Worm (Caenorhabditis elegans) whole organism, young adult: ENCODE measurements around the gene zipt-2.1.

ENCODE experiments used
- B0019.2 ChIP-seq: fragments of 200-800 bp; sonication (Bioruptor generic); conservative IDR thresholded peaks from 2 replicates; pipeline ENCODE4 v1.3.6; 2022; ENCODE audit warnings: missing genetic modification reagents, missing genetic modification characterization, missing compliant biosample characterization
- C06A6.2 ChIP-seq: fragments of 200-800 bp; sonication (Bioruptor generic); conservative IDR thresholded peaks from 2 replicates; pipeline ENCODE4 v1.3.6; 2022; ENCODE audit warnings: missing genetic modification characterization, missing compliant biosample characterization
- C17E4.6 ChIP-seq: fragments of 200-800 bp; sonication (Bioruptor generic); IDR thresholded peaks from 2 replicates; pipeline ENCODE4 v1.3.6; 2022; ENCODE audit warnings: missing genetic modification reagents, missing genetic modification characterization, missing compliant biosample characterization
- F10E7.11 ChIP-seq: sonication (generic microtip); optimal IDR thresholded peaks from 2 replicates; lab custom pipeline; 2017; ENCODE audit warnings: mild to moderate bottlenecking, missing genetic modification characterization, moderate library complexity, missing compliant biosample characterization
- F52B5.7 ChIP-seq: sonication (generic microtip); optimal IDR thresholded peaks from 2 replicates; lab custom pipeline; 2016; ENCODE audit warnings: mild to moderate bottlenecking, missing genetic modification characterization, missing compliant biosample characterization
- F55B11.4 ChIP-seq: sonication (generic microtip); optimal IDR thresholded peaks from 2 replicates; lab custom pipeline; 2016; ENCODE audit warnings: missing compliant biosample characterization, missing genetic modification characterization, borderline replicate concordance; ENCODE audit not compliant: insufficient read depth
- K11D2.4 ChIP-seq: fragments of 200-800 bp; sonication (Bioruptor generic); IDR thresholded peaks from 2 replicates; pipeline ENCODE4 v1.3.6; 2022; ENCODE audit warnings: missing genetic modification reagents, missing genetic modification characterization, missing compliant biosample characterization
- K12H6.12 ChIP-seq: fragments of 200-800 bp; sonication (Bioruptor generic); optimal IDR thresholded peaks from 2 replicates; lab custom pipeline; 2018; ENCODE audit warnings: mild to moderate bottlenecking, missing genetic modification characterization, missing compliant biosample characterization
- Y79H2A.3 ChIP-seq: fragments of 200-800 bp; sonication (Bioruptor generic); conservative IDR thresholded peaks from 2 replicates; pipeline ENCODE4 v1.3.6; 2022; ENCODE audit warnings: missing genetic modification reagents, missing genetic modification characterization, missing compliant biosample characterization
- ama-1 ChIP-seq, 3 experiments: fragments of 150-350 bp in 1 of 3; sonication (generic microtip) in 2 of 3; optimal IDR thresholded peaks; 2 replicates each; lab custom pipeline; 2014 to 2018; ENCODE audit warnings: missing biosample characterization in 2 of 3, missing genetic modification characterization in 2 of 3, missing genetic modification reagents in 2 of 3
- aptf-2 ChIP-seq: fragments of 200-800 bp; sonication (Bioruptor generic); conservative IDR thresholded peaks from 2 replicates; pipeline ENCODE4 v1.3.6; 2022; ENCODE audit warnings: missing genetic modification reagents, missing genetic modification characterization, missing compliant biosample characterization
- athp-1 ChIP-seq: sonication (generic microtip); optimal IDR thresholded peaks from 2 replicates; lab custom pipeline; 2017; ENCODE audit warnings: mild to moderate bottlenecking, missing genetic modification characterization, missing compliant biosample characterization
- attf-5 ChIP-seq: fragments of 200-800 bp; sonication (Bioruptor generic); optimal IDR thresholded peaks from 2 replicates; lab custom pipeline; 2018; ENCODE audit warnings: mild to moderate bottlenecking, missing genetic modification characterization, missing compliant biosample characterization
- bed-1 ChIP-seq: fragments of 200-800 bp; sonication (Bioruptor generic); IDR thresholded peaks from 2 replicates; pipeline ENCODE4 v1.3.6; 2022; ENCODE audit warnings: missing genetic modification reagents, missing genetic modification characterization, missing compliant biosample characterization
- cebp-1 ChIP-seq, 2 experiments: fragments of 200-800 bp in 1 of 2; sonication (Bioruptor generic) in 1 of 2; sonication (generic microtip) in 1 of 2; IDR thresholded peaks in 1 of 2; optimal IDR thresholded peaks in 1 of 2; 2 replicates each; pipeline versions ENCODE4 v1.3.6 to Lab custom; 2017 to 2022; ENCODE audit warnings: missing compliant biosample characterization in 2 of 2, missing genetic modification characterization in 2 of 2, mild to moderate bottlenecking in 1 of 2, missing genetic modification reagents in 1 of 2, moderate library complexity in 1 of 2
- ceh-100 ChIP-seq: fragments of 200-800 bp; sonication (Bioruptor generic); IDR thresholded peaks from 2 replicates; pipeline ENCODE4 v1.3.6; 2022; ENCODE audit warnings: missing genetic modification reagents, missing genetic modification characterization, missing compliant biosample characterization
- ceh-58 ChIP-seq: fragments of 200-800 bp; sonication (Bioruptor generic); IDR thresholded peaks from 2 replicates; pipeline ENCODE4 v1.3.6; 2022; ENCODE audit warnings: missing genetic modification characterization, missing compliant biosample characterization
- egl-18 ChIP-seq: fragments of 200-800 bp; sonication (Bioruptor generic); IDR thresholded peaks from 2 replicates; pipeline ENCODE4 v1.3.6; 2022; ENCODE audit warnings: missing genetic modification reagents, missing genetic modification characterization, missing compliant biosample characterization
- egrh-3 ChIP-seq: fragments of 200-800 bp; sonication (Bioruptor generic); IDR thresholded peaks from 2 replicates; pipeline ENCODE4 v1.3.6; 2022; ENCODE audit warnings: missing genetic modification reagents, missing genetic modification characterization, missing compliant biosample characterization
- gei-17 ChIP-seq: fragments of 200-800 bp; sonication (Bioruptor generic); optimal IDR thresholded peaks from 2 replicates; lab custom pipeline; 2018; ENCODE audit warnings: mild to moderate bottlenecking, missing genetic modification characterization, missing compliant biosample characterization
- hlh-26 ChIP-seq: fragments of 200-800 bp; sonication (Bioruptor generic); conservative IDR thresholded peaks from 2 replicates; pipeline ENCODE4 v1.3.6; 2022; ENCODE audit warnings: missing genetic modification reagents, missing genetic modification characterization, missing compliant biosample characterization
- hrde-1 ChIP-seq: sonication (generic microtip); optimal IDR thresholded peaks from 2 replicates; lab custom pipeline; 2016; ENCODE audit warnings: missing genetic modification characterization, mild to moderate bottlenecking, missing compliant biosample characterization, moderate library complexity, missing genotype, missing genetic modification reagents, borderline replicate concordance
- hsf-1 ChIP-seq: fragments of 200-800 bp; sonication (Bioruptor generic); IDR thresholded peaks from 2 replicates; pipeline ENCODE4 v1.3.6; 2022; ENCODE audit warnings: missing genetic modification reagents, missing genetic modification characterization, missing compliant biosample characterization
- let-526 ChIP-seq: fragments of 200-800 bp; sonication (Bioruptor generic); IDR thresholded peaks from 2 replicates; pipeline ENCODE4 v1.3.6; 2022; ENCODE audit warnings: missing genetic modification reagents, missing genetic modification characterization, missing compliant biosample characterization
- lir-1 ChIP-seq: fragments of 200-800 bp; sonication (Bioruptor generic); conservative IDR thresholded peaks from 2 replicates; pipeline ENCODE4 v1.3.6; 2022; ENCODE audit warnings: missing genetic modification reagents, missing genetic modification characterization, missing compliant biosample characterization
- lsy-27 ChIP-seq: sonication (generic microtip); optimal IDR thresholded peaks from 2 replicates; lab custom pipeline; 2017; ENCODE audit warnings: missing genetic modification characterization, mild to moderate bottlenecking, missing compliant biosample characterization, antibody characterized with exemption, missing genotype, borderline replicate concordance; ENCODE audit not compliant: insufficient read depth
- mes-4 ChIP-seq: sonication (generic microtip); optimal IDR thresholded peaks from 2 replicates; lab custom pipeline; 2016; ENCODE audit warnings: missing genotype, missing genetic modification characterization, missing compliant biosample characterization
- nfyb-1 ChIP-seq: fragments of 200-800 bp; sonication (Bioruptor generic); IDR thresholded peaks from 2 replicates; pipeline ENCODE4 v1.3.6; 2022; ENCODE audit warnings: missing genetic modification reagents, missing genetic modification characterization, missing compliant biosample characterization
- nhr-179 ChIP-seq: sonication (generic microtip); optimal IDR thresholded peaks from 2 replicates; lab custom pipeline; 2016; ENCODE audit warnings: mild to moderate bottlenecking, missing genetic modification characterization, missing compliant biosample characterization
- nhr-80 ChIP-seq: sonication (generic microtip); optimal IDR thresholded peaks from 2 replicates; lab custom pipeline; 2016; ENCODE audit warnings: missing genetic modification characterization, missing compliant biosample characterization
- pbrm-1 ChIP-seq: fragments of 200-800 bp; sonication (Bioruptor generic); IDR thresholded peaks from 2 replicates; pipeline ENCODE4 v1.3.6; 2022; ENCODE audit warnings: missing genetic modification reagents, missing genetic modification characterization, missing compliant biosample characterization
- sea-2 ChIP-seq: fragments of 200-800 bp; sonication (Bioruptor generic); IDR thresholded peaks from 2 replicates; pipeline ENCODE4 v1.3.6; 2022; ENCODE audit warnings: missing genetic modification characterization, missing compliant biosample characterization
- snpc-4 ChIP-seq, 5 experiments: fragments of 150-350 bp in 1 of 5; sonication (generic microtip) in 4 of 5; optimal IDR thresholded peaks; 2 replicates each; lab custom pipeline; 2014 to 2018; ENCODE audit warnings: missing genetic modification characterization in 5 of 5, missing biosample characterization in 3 of 5, antibody characterized with exemption in 2 of 5, mild to moderate bottlenecking in 2 of 5, missing compliant biosample characterization in 2 of 5, missing genotype in 2 of 5, moderate library complexity in 2 of 5, missing genetic modification reagents in 1 of 5
- sptf-2 ChIP-seq: fragments of 200-800 bp; sonication (Bioruptor generic); optimal IDR thresholded peaks from 2 replicates; lab custom pipeline; 2018; ENCODE audit warnings: mild to moderate bottlenecking, missing genetic modification characterization, missing compliant biosample characterization
- tbp1 ChIP-seq: fragments of 200-800 bp; sonication (Bioruptor generic); optimal IDR thresholded peaks from 2 replicates; lab custom pipeline; 2018; ENCODE audit warnings: mild to moderate bottlenecking, missing genetic modification characterization, missing compliant biosample characterization
- tlf-1 ChIP-seq: fragments of 200-800 bp; sonication (Bioruptor generic); optimal IDR thresholded peaks from 2 replicates; lab custom pipeline; 2018; ENCODE audit warnings: mild to moderate bottlenecking, missing genetic modification characterization, missing compliant biosample characterization
- zim-3 ChIP-seq: sonication (generic microtip); optimal IDR thresholded peaks from 2 replicates; lab custom pipeline; 2017; ENCODE audit warnings: mild to moderate bottlenecking, missing genetic modification characterization, moderate library complexity, missing compliant biosample characterization
- ztf-18 ChIP-seq: sonication (generic microtip); optimal IDR thresholded peaks from 2 replicates; lab custom pipeline; 2016; ENCODE audit warnings: missing genotype, mild to moderate bottlenecking, missing genetic modification characterization, missing compliant biosample characterization
- ztf-26 ChIP-seq: sonication (generic microtip); optimal IDR thresholded peaks from 2 replicates; lab custom pipeline; 2017; ENCODE audit warnings: missing genetic modification characterization, missing compliant biosample characterization
- ztf-28 ChIP-seq: fragments of 200-800 bp; sonication (Bioruptor generic); IDR thresholded peaks from 2 replicates; pipeline ENCODE4 v1.3.6; 2022; ENCODE audit warnings: missing genetic modification reagents, missing genetic modification characterization, missing compliant biosample characterization
- ztf-6 ChIP-seq: fragments of 200-800 bp; sonication (Bioruptor generic); IDR thresholded peaks from 2 replicates; pipeline ENCODE4 v1.3.6; 2022; ENCODE audit warnings: missing genetic modification reagents, missing genetic modification characterization, missing compliant biosample characterization

Gene zipt-2.1

ce11 chrIV:10761344-10761743, 38.1 kb upstream of the zipt-2.1 start, which contains the start of gene ugt-54:
ugt-54 (plus strand) TSS chrIV:10761698.
- TF ChIP-seq tlf-1 (GFP tag; lab: Kevin White, UChicago) (peak; percentile 12), ztf-26 (tag; lab: Kevin White, UChicago) (no peak), nhr-80 (tag; lab: Kevin White, UChicago) (peak; percentile 81), F10E7.11 (tag; lab: Kevin White, UChicago) (no peak), tbp1 (GFP tag; lab: Kevin White, UChicago) (peak; percentile 10)

- TF ChIP-seq athp-1 (tag; lab: Kevin White, UChicago), result no peak
- TF ChIP-seq let-526 (GFP tag; lab: Robert Waterston, UW), result no peak
- TF ChIP-seq ceh-58 (GFP tag; lab: Robert Waterston, UW), result no peak
- no peak for TF ChIP-seq C06A6.2 (GFP tag; lab: Robert Waterston, UW)
- peak; percentile 32 for TF ChIP-seq nhr-80 (tag; lab: Kevin White, UChicago)
- no peak for TF ChIP-seq zim-3 (tag; lab: Kevin White, UChicago)
These were observed 35.2 kb upstream of the zipt-2.1 start, which contains the start of gene T25B9.11 for ce11 chrIV:10764206-10764605. T25B9.11 (plus strand) TSS chrIV:10764506.

ce11 chrIV:10765053-10765452, 34.4 kb upstream of the zipt-2.1 start, which contains the start of gene T25B9.12:
T25B9.12 (plus strand) TSS chrIV:10765353.
- TF ChIP-seq snpc-4 (GFP tag; optimal IDR thresholded peaks at IDR 0.05; lab: Kevin White, UChicago) (no peak), snpc-4 (tag; optimal IDR thresholded peaks at IDR 0.05; lab: Kevin White, UChicago) (no peak), ama-1 (optimal IDR thresholded peaks at IDR 0.05; lab: Kevin White, UChicago) (no peak), ama-1 (GFP tag; optimal IDR thresholded peaks at IDR 0.05; lab: Kevin White, UChicago) (no peak), attf-5 (GFP tag; lab: Kevin White, UChicago) (no peak), nfyb-1 (GFP tag; lab: Robert Waterston, UW) (no peak), ceh-100 (no peak), cebp-1 (GFP tag; IDR thresholded peaks at IDR 0.05; lab: Robert Waterston, UW) (no peak), cebp-1 (tag; optimal IDR thresholded peaks at IDR 0.05; lab: Kevin White, UChicago) (no peak), mes-4 (no peak), aptf-2 (GFP tag; lab: Robert Waterston, UW) (no peak), sea-2 (GFP tag; lab: Robert Waterston, UW) (no peak), ztf-26 (tag; lab: Kevin White, UChicago) (no peak)

ce11 chrIV:10766071-10766470, 33.4 kb upstream of the zipt-2.1 start:
- TF ChIP-seq ztf-28 (GFP tag; lab: Robert Waterston, UW), result no peak
- no peak for TF ChIP-seq K11D2.4 (GFP tag; lab: Robert Waterston, UW)
- TF ChIP-seq ztf-6 (GFP tag; lab: Robert Waterston, UW), result no peak
- TF ChIP-seq Y79H2A.3 (GFP tag; lab: Robert Waterston, UW), result no peak
- no peak for TF ChIP-seq nhr-179 (tag; lab: Kevin White, UChicago)
- TF ChIP-seq sptf-2 (GFP tag; lab: Kevin White, UChicago), result no peak
- TF ChIP-seq F55B11.4 (tag; lab: Kevin White, UChicago), result no peak
- no peak for TF ChIP-seq hrde-1 (tag; lab: Kevin White, UChicago)
- TF ChIP-seq sea-2 (GFP tag; lab: Robert Waterston, UW), result no peak
- TF ChIP-seq let-526 (GFP tag; lab: Robert Waterston, UW), result no peak
- TF ChIP-seq B0019.2 (GFP tag; lab: Robert Waterston, UW), result no peak
- no peak for TF ChIP-seq lsy-27 (tag; lab: Kevin White, UChicago)
- no peak for TF ChIP-seq C17E4.6 (GFP tag; lab: Robert Waterston, UW)
- no peak for TF ChIP-seq egl-18 (GFP tag; lab: Robert Waterston, UW)
- TF ChIP-seq ceh-58 (GFP tag; lab: Robert Waterston, UW), result no peak
- TF ChIP-seq ztf-26 (tag; lab: Kevin White, UChicago), result no peak
- TF ChIP-seq F52B5.7 (tag; lab: Kevin White, UChicago), result no peak
- TF ChIP-seq gei-17 (GFP tag; lab: Kevin White, UChicago), result no peak
- TF ChIP-seq K12H6.12 (tag; lab: Kevin White, UChicago), result no peak
- TF ChIP-seq athp-1 (tag; lab: Kevin White, UChicago), result no peak
- TF ChIP-seq bed-1 (GFP tag; lab: Robert Waterston, UW), result no peak
- no peak for TF ChIP-seq pbrm-1 (GFP tag; lab: Robert Waterston, UW)
- no peak for TF ChIP-seq nfyb-1 (GFP tag; lab: Robert Waterston, UW)
- TF ChIP-seq lir-1 (GFP tag; lab: Robert Waterston, UW), result no peak
- TF ChIP-seq egrh-3 (GFP tag; lab: Robert Waterston, UW), result no peak
- TF ChIP-seq hsf-1 (GFP tag; lab: Robert Waterston, UW), result no peak
- TF ChIP-seq ztf-18, result no peak
- TF ChIP-seq hlh-26 (GFP tag; lab: Robert Waterston, UW), result no peak
